Worm (Caenorhabditis elegans) whole organism, young adult: ENCODE results near the gene F46G10.4.

Source experiments
- B0035.1 ChIP-seq: sonication (generic microtip); optimal IDR thresholded peaks from 2 replicates; lab custom pipeline; 2016; ENCODE audit warnings: missing genetic modification characterization, mild to moderate bottlenecking, missing compliant biosample characterization, missing genotype, missing genetic modification reagents
- C06A6.2 ChIP-seq: fragments of 200-800 bp; sonication (Bioruptor generic); conservative IDR thresholded peaks from 2 replicates; pipeline ENCODE4 v1.3.6; 2022; ENCODE audit warnings: missing genetic modification characterization, missing compliant biosample characterization
- C17E4.6 ChIP-seq: fragments of 200-800 bp; sonication (Bioruptor generic); IDR thresholded peaks from 2 replicates; pipeline ENCODE4 v1.3.6; 2022; ENCODE audit warnings: missing genetic modification reagents, missing genetic modification characterization, missing compliant biosample characterization
- F22D6.2 ChIP-seq: sonication (generic microtip); optimal IDR thresholded peaks from 2 replicates; lab custom pipeline; 2016; ENCODE audit warnings: mild to moderate bottlenecking, missing genetic modification characterization, missing compliant biosample characterization
- F23B12.7 ChIP-seq: sonication (generic microtip); optimal IDR thresholded peaks from 2 replicates; lab custom pipeline; 2017; ENCODE audit warnings: missing genetic modification characterization, mild to moderate bottlenecking, missing compliant biosample characterization, antibody characterized with exemption, moderate library complexity; ENCODE audit not compliant: insufficient read depth
- F49E8.2 ChIP-seq: sonication (generic microtip); optimal IDR thresholded peaks from 3 replicates; lab custom pipeline; 2017; ENCODE audit warnings: missing genetic modification characterization, mild to moderate bottlenecking, missing compliant biosample characterization, antibody characterized with exemption, moderate library complexity; ENCODE audit not compliant: insufficient read depth
- F55B11.4 ChIP-seq: sonication (generic microtip); optimal IDR thresholded peaks from 2 replicates; lab custom pipeline; 2016; ENCODE audit warnings: missing compliant biosample characterization, missing genetic modification characterization, borderline replicate concordance; ENCODE audit not compliant: insufficient read depth
- F57A8.1 ChIP-seq: fragments of 200-800 bp; sonication (Bioruptor generic); optimal IDR thresholded peaks from 2 replicates; lab custom pipeline; 2018; ENCODE audit warnings: mild to moderate bottlenecking, missing genetic modification characterization, moderate library complexity, missing compliant biosample characterization
- K11D2.4 ChIP-seq: fragments of 200-800 bp; sonication (Bioruptor generic); IDR thresholded peaks from 2 replicates; pipeline ENCODE4 v1.3.6; 2022; ENCODE audit warnings: missing genetic modification reagents, missing genetic modification characterization, missing compliant biosample characterization
- K12H6.12 ChIP-seq: fragments of 200-800 bp; sonication (Bioruptor generic); optimal IDR thresholded peaks from 2 replicates; lab custom pipeline; 2018; ENCODE audit warnings: mild to moderate bottlenecking, missing genetic modification characterization, missing compliant biosample characterization
- T07F8.4 ChIP-seq: sonication (generic microtip); optimal IDR thresholded peaks from 2 replicates; lab custom pipeline; 2016; ENCODE audit warnings: mild to moderate bottlenecking, missing genetic modification characterization, moderate library complexity, missing compliant biosample characterization
- Y53G8AR.9 ChIP-seq: fragments of 200-800 bp; sonication (Bioruptor generic); conservative IDR thresholded peaks from 2 replicates; pipeline ENCODE4 v1.3.6; 2022; ENCODE audit warnings: missing genetic modification reagents, missing genetic modification characterization, missing compliant biosample characterization
- ZK185.1 ChIP-seq: sonication (generic microtip); optimal IDR thresholded peaks from 2 replicates; lab custom pipeline; 2016; ENCODE audit warnings: mild to moderate bottlenecking, missing genetic modification characterization, missing compliant biosample characterization; ENCODE audit not compliant: poor library complexity, severe bottlenecking
- attf-3 ChIP-seq: fragments of 200-800 bp; sonication (Bioruptor generic); conservative IDR thresholded peaks from 2 replicates; pipeline ENCODE4 v1.3.6; 2022; ENCODE audit warnings: missing genetic modification reagents, missing genetic modification characterization, missing compliant biosample characterization
- bed-2 ChIP-seq: fragments of 200-800 bp; sonication (Bioruptor generic); IDR thresholded peaks from 2 replicates; pipeline ENCODE4 v1.3.6; 2022; ENCODE audit warnings: missing genetic modification reagents, missing genetic modification characterization, missing compliant biosample characterization
- cebp-2 ChIP-seq: fragments of 200-800 bp; sonication (Bioruptor generic); IDR thresholded peaks from 2 replicates; pipeline ENCODE4 v1.3.6; 2022; ENCODE audit warnings: missing genetic modification characterization, missing compliant biosample characterization
- chd-7 ChIP-seq: sonication (generic microtip); optimal IDR thresholded peaks from 2 replicates; lab custom pipeline; 2016; ENCODE audit warnings: mild to moderate bottlenecking, missing genetic modification characterization, moderate library complexity, missing compliant biosample characterization
- dox-1 ChIP-seq: fragments of 200-800 bp; sonication (Bioruptor generic); IDR thresholded peaks from 2 replicates; pipeline ENCODE4 v1.3.6; 2022; ENCODE audit warnings: missing genetic modification reagents, missing genetic modification characterization, missing compliant biosample characterization
- dpff-1 ChIP-seq: sonication (generic microtip); optimal IDR thresholded peaks from 2 replicates; lab custom pipeline; 2017; ENCODE audit warnings: mild to moderate bottlenecking, missing genetic modification characterization, missing compliant biosample characterization
- egl-44 ChIP-seq: fragments of 200-800 bp; sonication (Bioruptor generic); IDR thresholded peaks from 2 replicates; pipeline ENCODE4 v1.3.6; 2022; ENCODE audit warnings: missing genetic modification reagents, missing genetic modification characterization, missing compliant biosample characterization
- egrh-3 ChIP-seq: fragments of 200-800 bp; sonication (Bioruptor generic); IDR thresholded peaks from 2 replicates; pipeline ENCODE4 v1.3.6; 2022; ENCODE audit warnings: missing genetic modification reagents, missing genetic modification characterization, missing compliant biosample characterization
- fkh-3 ChIP-seq: sonication (generic microtip); optimal IDR thresholded peaks from 2 replicates; lab custom pipeline; 2016; ENCODE audit warnings: mild to moderate bottlenecking, missing genetic modification characterization, missing compliant biosample characterization
- hlh-26 ChIP-seq: fragments of 200-800 bp; sonication (Bioruptor generic); conservative IDR thresholded peaks from 2 replicates; pipeline ENCODE4 v1.3.6; 2022; ENCODE audit warnings: missing genetic modification reagents, missing genetic modification characterization, missing compliant biosample characterization
- hmg-20 ChIP-seq: fragments of 200-800 bp; sonication (Bioruptor generic); IDR thresholded peaks from 2 replicates; pipeline ENCODE4 v1.3.6; 2022; ENCODE audit warnings: missing genetic modification reagents, missing genetic modification characterization, missing compliant biosample characterization
- let-526 ChIP-seq: fragments of 200-800 bp; sonication (Bioruptor generic); IDR thresholded peaks from 2 replicates; pipeline ENCODE4 v1.3.6; 2022; ENCODE audit warnings: missing genetic modification reagents, missing genetic modification characterization, missing compliant biosample characterization
- lin-26 ChIP-seq: fragments of 200-800 bp; sonication (Bioruptor generic); IDR thresholded peaks from 2 replicates; pipeline ENCODE4 v1.3.6; 2022; ENCODE audit warnings: missing genetic modification reagents, missing genetic modification characterization, missing compliant biosample characterization
- lin-35 ChIP-seq, 3 experiments: fragments of 150-350 bp in 2 of 3; sonication (generic microtip) in 1 of 3; optimal IDR thresholded peaks; 2 replicates each; lab custom pipeline; 2014 to 2018; ENCODE audit warnings: missing biosample characterization in 3 of 3, missing genetic modification characterization in 3 of 3, missing genetic modification reagents in 3 of 3
- lsy-27 ChIP-seq: sonication (generic microtip); optimal IDR thresholded peaks from 2 replicates; lab custom pipeline; 2017; ENCODE audit warnings: missing genetic modification characterization, mild to moderate bottlenecking, missing compliant biosample characterization, antibody characterized with exemption, missing genotype, borderline replicate concordance; ENCODE audit not compliant: insufficient read depth
- madf-10 ChIP-seq: sonication (generic microtip); optimal IDR thresholded peaks from 2 replicates; lab custom pipeline; 2016; ENCODE audit warnings: mild to moderate bottlenecking, missing genetic modification characterization, missing compliant biosample characterization
- madf-3 ChIP-seq: fragments of 200-800 bp; sonication (Bioruptor generic); IDR thresholded peaks from 2 replicates; pipeline ENCODE4 v1.3.6; 2022; ENCODE audit warnings: missing genetic modification reagents, missing genetic modification characterization, missing compliant biosample characterization
- madf-6 ChIP-seq: fragments of 200-800 bp; sonication (Bioruptor generic); IDR thresholded peaks from 2 replicates; pipeline ENCODE4 v1.3.6; 2022; ENCODE audit warnings: missing genetic modification reagents, missing genetic modification characterization, missing compliant biosample characterization
- mel-28 ChIP-seq: sonication (generic microtip); optimal IDR thresholded peaks from 2 replicates; lab custom pipeline; 2016; ENCODE audit warnings: borderline replicate concordance, mild to moderate bottlenecking, missing genetic modification characterization, missing compliant biosample characterization
- nfya-1 ChIP-seq: sonication (generic microtip); optimal IDR thresholded peaks from 2 replicates; lab custom pipeline; 2017; ENCODE audit warnings: antibody characterized with exemption, missing compliant biosample characterization, missing genetic modification characterization, borderline replicate concordance; ENCODE audit not compliant: insufficient read depth
- nfyb-1 ChIP-seq: fragments of 200-800 bp; sonication (Bioruptor generic); IDR thresholded peaks from 2 replicates; pipeline ENCODE4 v1.3.6; 2022; ENCODE audit warnings: missing genetic modification reagents, missing genetic modification characterization, missing compliant biosample characterization
- nhr-80 ChIP-seq: sonication (generic microtip); optimal IDR thresholded peaks from 2 replicates; lab custom pipeline; 2016; ENCODE audit warnings: missing genetic modification characterization, missing compliant biosample characterization
- nhr-90 ChIP-seq: sonication (generic microtip); optimal IDR thresholded peaks from 2 replicates; lab custom pipeline; 2016; ENCODE audit warnings: missing genotype, mild to moderate bottlenecking, missing genetic modification characterization, missing compliant biosample characterization
- pha-4 ChIP-seq: fragments of 150-350 bp; sonication (generic microtip); optimal IDR thresholded peaks from 2 replicates; lab custom pipeline; 2014; ENCODE audit warnings: missing biosample characterization, missing genetic modification reagents, missing genetic modification characterization
- rec-8 ChIP-seq, 2 experiments: sonication (generic microtip); optimal IDR thresholded peaks; 2 replicates each; lab custom pipeline; 2016; ENCODE audit warnings: mild to moderate bottlenecking in 2 of 2, missing genetic modification characterization in 2 of 2, missing genetic modification reagents in 2 of 2, missing genotype in 2 of 2, missing biosample characterization in 1 of 2, missing compliant biosample characterization in 1 of 2, moderate library complexity in 1 of 2
- snpc-4 ChIP-seq, 5 experiments: fragments of 150-350 bp in 1 of 5; sonication (generic microtip) in 4 of 5; optimal IDR thresholded peaks; 2 replicates each; lab custom pipeline; 2014 to 2018; ENCODE audit warnings: missing genetic modification characterization in 5 of 5, missing biosample characterization in 3 of 5, antibody characterized with exemption in 2 of 5, mild to moderate bottlenecking in 2 of 5, missing compliant biosample characterization in 2 of 5, missing genotype in 2 of 5, moderate library complexity in 2 of 5, missing genetic modification reagents in 1 of 5
- somi-1 ChIP-seq: fragments of 200-800 bp; sonication (Bioruptor generic); optimal IDR thresholded peaks from 2 replicates; lab custom pipeline; 2018; ENCODE audit warnings: mild to moderate bottlenecking, missing genetic modification characterization, missing compliant biosample characterization
- tbp1 ChIP-seq: fragments of 200-800 bp; sonication (Bioruptor generic); optimal IDR thresholded peaks from 2 replicates; lab custom pipeline; 2018; ENCODE audit warnings: mild to moderate bottlenecking, missing genetic modification characterization, missing compliant biosample characterization
- tlf-1 ChIP-seq: fragments of 200-800 bp; sonication (Bioruptor generic); optimal IDR thresholded peaks from 2 replicates; lab custom pipeline; 2018; ENCODE audit warnings: mild to moderate bottlenecking, missing genetic modification characterization, missing compliant biosample characterization
- xnd-1 ChIP-seq: sonication (generic microtip); optimal IDR thresholded peaks from 2 replicates; lab custom pipeline; 2016; ENCODE audit warnings: missing genotype, missing genetic modification reagents, missing genetic modification characterization, missing compliant biosample characterization
- zfh-2 ChIP-seq: fragments of 200-800 bp; sonication (Bioruptor generic); conservative IDR thresholded peaks from 2 replicates; pipeline ENCODE4 v1.3.6; 2022; ENCODE audit warnings: missing genetic modification reagents, missing genetic modification characterization, missing compliant biosample characterization
- zim-3 ChIP-seq: sonication (generic microtip); optimal IDR thresholded peaks from 2 replicates; lab custom pipeline; 2017; ENCODE audit warnings: mild to moderate bottlenecking, missing genetic modification characterization, moderate library complexity, missing compliant biosample characterization
- ztf-22 ChIP-seq: fragments of 200-800 bp; sonication (Bioruptor generic); optimal IDR thresholded peaks from 2 replicates; lab custom pipeline; 2018; ENCODE audit warnings: mild to moderate bottlenecking, missing genetic modification characterization, moderate library complexity, missing compliant biosample characterization
- ztf-6 ChIP-seq: fragments of 200-800 bp; sonication (Bioruptor generic); IDR thresholded peaks from 2 replicates; pipeline ENCODE4 v1.3.6; 2022; ENCODE audit warnings: missing genetic modification reagents, missing genetic modification characterization, missing compliant biosample characterization

F46G10.4 gene

DNA sequence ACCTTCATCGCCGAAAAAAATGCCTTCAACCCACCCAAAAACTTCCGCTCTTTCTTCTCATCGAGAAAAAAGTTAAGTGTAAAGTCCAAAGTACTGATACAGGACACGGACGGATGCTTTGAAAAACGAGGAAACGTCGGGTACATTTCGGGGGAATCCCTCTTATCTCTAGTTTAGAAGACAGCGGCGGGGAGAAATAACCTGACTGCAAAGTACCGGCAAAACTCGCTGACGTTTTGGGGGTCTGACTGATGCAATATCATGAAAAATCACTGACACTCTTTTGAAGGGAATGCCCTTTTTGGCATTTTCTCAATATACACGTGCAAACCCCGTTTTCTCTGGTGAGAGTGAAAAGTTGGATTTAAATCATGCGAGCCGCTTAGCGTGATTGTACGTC, 22.6 kb downstream of the F46G10.4 start (continued):
- no peak for TF ChIP-seq xnd-1 (tag; lab: Kevin White, UChicago)
- no peak for TF ChIP-seq zim-3 (tag; lab: Kevin White, UChicago)
- no peak for TF ChIP-seq attf-3 (GFP tag; lab: Robert Waterston, UW)
- no peak for TF ChIP-seq rec-8 (tag; optimal IDR thresholded peaks at IDR 0.05; lab: Kevin White, UChicago)
- no peak for TF ChIP-seq F49E8.2 (tag; lab: Kevin White, UChicago)
- TF ChIP-seq madf-3 (GFP tag; lab: Robert Waterston, UW): no peak
- no peak for TF ChIP-seq nfyb-1 (GFP tag; lab: Robert Waterston, UW)
- no peak for TF ChIP-seq F55B11.4 (tag; lab: Kevin White, UChicago)
- no peak for TF ChIP-seq zfh-2 (GFP tag; lab: Robert Waterston, UW)
- TF ChIP-seq C17E4.6 (GFP tag; lab: Robert Waterston, UW): no peak
- TF ChIP-seq hlh-26 (GFP tag; lab: Robert Waterston, UW): no peak
- no peak for TF ChIP-seq mel-28
- no peak for TF ChIP-seq dpff-1
- TF ChIP-seq B0035.1: no peak
- no peak for TF ChIP-seq tlf-1 (GFP tag; lab: Kevin White, UChicago)
- peak; percentile 68 for TF ChIP-seq K11D2.4 (GFP tag; lab: Robert Waterston, UW)
- TF ChIP-seq bed-2 (GFP tag; lab: Robert Waterston, UW): no peak
- TF ChIP-seq nhr-90 (tag; lab: Kevin White, UChicago): peak; percentile 38
- peak; percentile 53; the same call in 1 of the 2 replicates for TF ChIP-seq C06A6.2 (GFP tag; lab: Robert Waterston, UW)
- no peak for TF ChIP-seq egrh-3 (GFP tag; lab: Robert Waterston, UW)
- 0 out of 2 replicates have a peak, but pooled peaks have one; percentile 44 for TF ChIP-seq egl-44 (GFP tag; lab: Robert Waterston, UW)
- no peak for TF ChIP-seq K12H6.12
- TF ChIP-seq F23B12.7 (tag; lab: Kevin White, UChicago): no peak
- TF ChIP-seq snpc-4 (GFP tag; optimal IDR thresholded peaks at IDR 0.05; lab: Kevin White, UChicago): no peak
- peak in 1 of 4 experiments; percentile 28 for TF ChIP-seq snpc-4 (tag; optimal IDR thresholded peaks at IDR 0.05; lab: Kevin White, UChicago)
- no peak for TF ChIP-seq madf-6 (GFP tag; lab: Robert Waterston, UW)
- peak; percentile 54 for TF ChIP-seq tbp1 (GFP tag; lab: Kevin White, UChicago)
- TF ChIP-seq pha-4 (tag; lab: Kevin White, UChicago): no peak
- no peak for TF ChIP-seq let-526 (GFP tag; lab: Robert Waterston, UW)
- TF ChIP-seq nhr-80 (tag; lab: Kevin White, UChicago): peak; percentile 89
- TF ChIP-seq ztf-6 (GFP tag; lab: Robert Waterston, UW): no peak
- peak; percentile 53 for TF ChIP-seq ztf-22
- no peak for TF ChIP-seq fkh-3 (tag; lab: Kevin White, UChicago)
- TF ChIP-seq ZK185.1 (tag; lab: Kevin White, UChicago): peak; percentile 48
- no peak for TF ChIP-seq lsy-27 (tag; lab: Kevin White, UChicago)
- TF ChIP-seq cebp-2 (GFP tag; lab: Robert Waterston, UW): no peak
- no peak for TF ChIP-seq lin-35 (GFP tag; optimal IDR thresholded peaks at IDR 0.05; lab: Kevin White, UChicago)
- TF ChIP-seq nfya-1: no peak
- TF ChIP-seq chd-7 (tag; lab: Kevin White, UChicago): peak; percentile 66
- TF ChIP-seq madf-10 (tag; lab: Kevin White, UChicago): no peak
- TF ChIP-seq lin-26: no peak
- TF ChIP-seq F57A8.1 (GFP tag; lab: Kevin White, UChicago): no peak
- peak; percentile 90 for TF ChIP-seq somi-1 (GFP tag; lab: Kevin White, UChicago)
- no peak for TF ChIP-seq T07F8.4 (tag; lab: Kevin White, UChicago)
- TF ChIP-seq Y53G8AR.9 (GFP tag; lab: Robert Waterston, UW): no peak
- TF ChIP-seq hmg-20 (GFP tag; lab: Robert Waterston, UW): no peak
- peak; percentile 47 for TF ChIP-seq dox-1
- TF ChIP-seq F22D6.2 (tag; lab: Kevin White, UChicago): peak; percentile 70
